Fruit fly (Drosophila melanogaster) whole organism, embryonic: Measurements from ENCODE around the gene heix.
A peak's percentile ranks its signal among the peaks of the same experiment; 100 is the strongest.

Experiments used
- Asciz ChIP-seq: fragments of 200-800 bp; sonication (Bioruptor generic); optimal IDR thresholded peaks from 2 replicates; lab custom pipeline; 2017; ENCODE audit warnings: missing biosample characterization, mild to moderate bottlenecking, missing genetic modification characterization, missing genetic modification reagents
- Awh ChIP-seq: fragments of 200-800 bp; sonication (Bioruptor generic); IDR thresholded peaks from 2 replicates; pipeline ENCODE4, ENCODE4 v1.3.6; 2022; ENCODE audit warnings: missing biosample characterization, missing genetic modification characterization
- CG10209 ChIP-seq: fragments of 200-800 bp; sonication (Bioruptor generic); optimal IDR thresholded peaks from 3 replicates; lab custom pipeline; 2017; ENCODE audit warnings: missing biosample characterization, mild to moderate bottlenecking, missing genetic modification characterization, missing genetic modification reagents
- CG1024 ChIP-seq: fragments of 200-800 bp; sonication (Bioruptor generic); IDR thresholded peaks from 2 replicates; pipeline ENCODE4 v1.3.6; 2022; ENCODE audit warnings: missing biosample characterization, missing genetic modification characterization
- CG10267 ChIP-seq: fragments of 200-800 bp; sonication (Bioruptor generic); optimal IDR thresholded peaks from 2 replicates; lab custom pipeline; 2018; ENCODE audit warnings: missing biosample characterization, mild to moderate bottlenecking, missing genetic modification characterization, moderate library complexity
- CG12219 ChIP-seq: fragments of 200-800 bp; sonication (Bioruptor generic); optimal IDR thresholded peaks from 3 replicates; lab custom pipeline; 2018; ENCODE audit warnings: missing biosample characterization, mild to moderate bottlenecking, missing genetic modification characterization
- CG12659 ChIP-seq: fragments of 200-800 bp; sonication (Bioruptor generic); optimal IDR thresholded peaks from 3 replicates; lab custom pipeline; 2017; ENCODE audit warnings: mild to moderate bottlenecking, missing biosample characterization, missing genetic modification reagents, missing genetic modification characterization
- CG12942 ChIP-seq: fragments of 200-800 bp; sonication (Bioruptor generic); optimal IDR thresholded peaks from 3 replicates; lab custom pipeline; 2016; ENCODE audit warnings: missing biosample characterization, missing genetic modification characterization
- CG14441 ChIP-seq: fragments of 200-800 bp; sonication (Bioruptor generic); IDR thresholded peaks from 2 replicates; pipeline ENCODE4 v1.3.6; 2022; ENCODE audit warnings: missing biosample characterization, missing genetic modification characterization
- CG16815 ChIP-seq: fragments of 200-800 bp; sonication (Bioruptor generic); optimal IDR thresholded peaks from 3 replicates; lab custom pipeline; 2017; ENCODE audit warnings: missing biosample characterization, mild to moderate bottlenecking, missing genetic modification characterization
- CG16863 ChIP-seq: fragments of 200-800 bp; sonication (Bioruptor generic); optimal IDR thresholded peaks from 3 replicates; lab custom pipeline; 2016; ENCODE audit warnings: missing biosample characterization, missing genetic modification characterization
- CG17829 ChIP-seq: fragments of 200-800 bp; optimal IDR thresholded peaks from 2 replicates; lab custom pipeline; 2019; ENCODE audit warnings: missing biosample characterization, mild to moderate bottlenecking, missing genetic modification characterization, moderate library complexity
- CG17912 ChIP-seq: fragments of 200-800 bp; sonication (Bioruptor generic); optimal IDR thresholded peaks from 2 replicates; lab custom pipeline; 2018; ENCODE audit warnings: missing biosample characterization, mild to moderate bottlenecking, missing genetic modification characterization
- CG1792 ChIP-seq: fragments of 200-800 bp; sonication (Bioruptor generic); optimal IDR thresholded peaks from 2 replicates; lab custom pipeline; 2016; ENCODE audit warnings: missing biosample characterization, missing genetic modification characterization
- CG34224 ChIP-seq: fragments of 200-800 bp; sonication (Bioruptor generic); IDR thresholded peaks from 3 replicates; pipeline ENCODE4 v1.3.6; 2022; ENCODE audit warnings: missing biosample characterization, missing genetic modification characterization; ENCODE audit not compliant: partially characterized antibody
- CG4424 ChIP-seq: fragments of 200-800 bp; sonication (Bioruptor generic); optimal IDR thresholded peaks from 3 replicates; lab custom pipeline; 2016; ENCODE audit warnings: missing biosample characterization, missing genetic modification characterization
- CG7271 ChIP-seq: fragments of 200-800 bp; sonication (Bioruptor generic); optimal IDR thresholded peaks from 2 replicates; lab custom pipeline; 2018; ENCODE audit warnings: missing biosample characterization, mild to moderate bottlenecking, missing genetic modification characterization, moderate library complexity
- CG7987 ChIP-seq: fragments of 200-800 bp; sonication (Bioruptor generic); optimal IDR thresholded peaks from 2 replicates; lab custom pipeline; 2018; ENCODE audit warnings: missing biosample characterization, mild to moderate bottlenecking, missing genetic modification characterization, moderate library complexity
- CG8281 ChIP-seq: fragments of 200-800 bp; sonication (Bioruptor generic); optimal IDR thresholded peaks from 2 replicates; lab custom pipeline; 2018; ENCODE audit warnings: missing biosample characterization, mild to moderate bottlenecking, missing genetic modification characterization, moderate library complexity
- CG8359 ChIP-seq: fragments of 200-800 bp; sonication (Bioruptor generic); optimal IDR thresholded peaks from 2 replicates; lab custom pipeline; 2017; ENCODE audit warnings: missing biosample characterization, mild to moderate bottlenecking, missing genetic modification characterization, borderline replicate concordance
- CG8388 ChIP-seq: fragments of 200-800 bp; sonication (Bioruptor generic); optimal IDR thresholded peaks from 2 replicates; lab custom pipeline; 2019; ENCODE audit warnings: missing biosample characterization, mild to moderate bottlenecking, missing genetic modification characterization, moderate library complexity
- CG8924 ChIP-seq: fragments of 200-800 bp; optimal IDR thresholded peaks from 3 replicates; lab custom pipeline; 2019; ENCODE audit warnings: missing biosample characterization, mild to moderate bottlenecking, missing genetic modification characterization, moderate library complexity
- CG8944 ChIP-seq: fragments of 200-800 bp; sonication (Bioruptor generic); optimal IDR thresholded peaks from 3 replicates; lab custom pipeline; 2016; ENCODE audit warnings: missing biosample characterization, missing genetic modification characterization
- CG9817 ChIP-seq: fragments of 200-800 bp; sonication (Bioruptor generic); optimal IDR thresholded peaks from 2 replicates; lab custom pipeline; 2018; ENCODE audit warnings: missing biosample characterization, mild to moderate bottlenecking, missing genetic modification characterization, moderate library complexity
- D ChIP-seq, 2 experiments: fragments of 200-800 bp in 1 of 2; fragments of >200 bp in 1 of 2; sonication (Bioruptor generic) in 1 of 2; optimal IDR thresholded peaks; 2 replicates in 1 of 2; 3 replicates in 1 of 2; lab custom pipeline; 2017; ENCODE audit warnings: mild to moderate bottlenecking in 1 of 2, missing biosample characterization in 1 of 2, missing genetic modification characterization in 1 of 2, missing genetic modification reagents in 1 of 2
- D19B ChIP-seq: fragments of 200-800 bp; sonication (Bioruptor generic); optimal IDR thresholded peaks from 2 replicates; lab custom pipeline; 2017; ENCODE audit warnings: missing biosample characterization, mild to moderate bottlenecking, missing genetic modification characterization
- Dek ChIP-seq: fragments of 200-800 bp; sonication (Bioruptor generic); optimal IDR thresholded peaks from 3 replicates; lab custom pipeline; 2019; ENCODE audit warnings: missing biosample characterization, mild to moderate bottlenecking, missing genetic modification characterization, moderate library complexity
- Doc2 ChIP-seq: fragments of 200-800 bp; sonication (Bioruptor generic); IDR thresholded peaks from 2 replicates; pipeline ENCODE4 v1.3.6; 2022; ENCODE audit warnings: missing biosample characterization, missing genetic modification characterization
- ERR ChIP-seq: fragments of 200-800 bp; sonication (Bioruptor generic); optimal IDR thresholded peaks from 2 replicates; lab custom pipeline; 2016; ENCODE audit warnings: missing biosample characterization, missing genetic modification characterization
- Gug ChIP-seq: fragments of 200-800 bp; sonication (Bioruptor generic); IDR thresholded peaks from 4 replicates; pipeline ENCODE4 v1.3.6; 2022; ENCODE audit warnings: missing biosample characterization, missing genetic modification characterization
- Kr ChIP-seq: fragments of 200-800 bp; sonication (Bioruptor generic); optimal IDR thresholded peaks from 2 replicates; lab custom pipeline; 2017; ENCODE audit warnings: missing biosample characterization, mild to moderate bottlenecking, missing genetic modification characterization
- Lhr ChIP-seq: fragments of 200-800 bp; sonication (Bioruptor generic); optimal IDR thresholded peaks from 3 replicates; lab custom pipeline; 2017; ENCODE audit warnings: mild to moderate bottlenecking, missing biosample characterization, missing genetic modification reagents, missing genetic modification characterization
- ato ChIP-seq: fragments of 200-800 bp; sonication (Bioruptor generic); IDR thresholded peaks from 2 replicates; pipeline ENCODE4 v1.3.6; 2022; ENCODE audit warnings: missing biosample characterization, missing genetic modification characterization; ENCODE audit not compliant: partially characterized antibody
- bigmax ChIP-seq: fragments of 200-800 bp; sonication (Bioruptor generic); optimal IDR thresholded peaks from 2 replicates; lab custom pipeline; 2018; ENCODE audit warnings: missing biosample characterization, mild to moderate bottlenecking, missing genetic modification characterization
- chinmo ChIP-seq: fragments of 200-800 bp; sonication (Bioruptor generic); IDR thresholded peaks from 4 replicates; pipeline ENCODE4 v1.3.6; 2022; ENCODE audit warnings: missing biosample characterization, missing genetic modification characterization; ENCODE audit not compliant: partially characterized antibody
- dimm ChIP-seq: fragments of 200-800 bp; sonication (Bioruptor generic); IDR thresholded peaks from 2 replicates; pipeline ENCODE4 v1.3.6; 2022; ENCODE audit warnings: missing biosample characterization, missing genetic modification characterization
- emc ChIP-seq: fragments of 200-800 bp; sonication (Bioruptor generic); optimal IDR thresholded peaks from 2 replicates; lab custom pipeline; 2016; ENCODE audit warnings: missing biosample characterization, missing genetic modification characterization
- ewg ChIP-seq: fragments of 200-800 bp; sonication (Bioruptor generic); optimal IDR thresholded peaks from 3 replicates; lab custom pipeline; 2017; ENCODE audit warnings: mild to moderate bottlenecking, missing biosample characterization, missing genetic modification reagents, missing genetic modification characterization
- hb ChIP-seq: fragments of 200-800 bp; sonication (Bioruptor generic); IDR thresholded peaks from 3 replicates; pipeline ENCODE4 v1.3.6; 2022; ENCODE audit warnings: missing biosample characterization, missing genetic modification characterization; ENCODE audit not compliant: partially characterized antibody
- hbn ChIP-seq: fragments of 200-800 bp; sonication (Bioruptor generic); IDR thresholded peaks from 2 replicates; pipeline ENCODE4 v1.3.6; 2022; ENCODE audit warnings: missing biosample characterization, missing genetic modification characterization; ENCODE audit not compliant: partially characterized antibody
- her ChIP-seq: fragments of 200-800 bp; sonication (Bioruptor generic); optimal IDR thresholded peaks from 2 replicates; lab custom pipeline; 2016; ENCODE audit warnings: missing biosample characterization, missing genetic modification characterization
- ind ChIP-seq: fragments of 200-800 bp; sonication (Bioruptor generic); optimal IDR thresholded peaks from 3 replicates; lab custom pipeline; 2016; ENCODE audit warnings: missing biosample characterization, missing genetic modification characterization
- schlank ChIP-seq: fragments of 200-800 bp; sonication (Bioruptor generic); optimal IDR thresholded peaks from 2 replicates; lab custom pipeline; 2018; ENCODE audit warnings: missing biosample characterization, mild to moderate bottlenecking, missing genetic modification characterization
- sens ChIP-seq: fragments of 200-800 bp; sonication (Bioruptor generic); peaks from one replicate; lab custom pipeline; 2016; ENCODE audit warnings: missing biosample characterization, missing genetic modification characterization
- sr ChIP-seq: fragments of 200-800 bp; sonication (Bioruptor generic); IDR thresholded peaks from 3 replicates; pipeline ENCODE4 v1.3.6; 2022; ENCODE audit warnings: missing biosample characterization, missing genetic modification characterization
- stc ChIP-seq: fragments of 200-800 bp; sonication (Bioruptor generic); IDR thresholded peaks from 2 replicates; pipeline ENCODE4 v1.3.6; 2022; ENCODE audit warnings: missing biosample characterization, missing genetic modification characterization
- tap ChIP-seq: fragments of 200-800 bp; optimal IDR thresholded peaks from 3 replicates; lab custom pipeline; 2019; ENCODE audit warnings: missing biosample characterization, mild to moderate bottlenecking, missing genetic modification characterization, moderate library complexity

The heix gene

DNA sequence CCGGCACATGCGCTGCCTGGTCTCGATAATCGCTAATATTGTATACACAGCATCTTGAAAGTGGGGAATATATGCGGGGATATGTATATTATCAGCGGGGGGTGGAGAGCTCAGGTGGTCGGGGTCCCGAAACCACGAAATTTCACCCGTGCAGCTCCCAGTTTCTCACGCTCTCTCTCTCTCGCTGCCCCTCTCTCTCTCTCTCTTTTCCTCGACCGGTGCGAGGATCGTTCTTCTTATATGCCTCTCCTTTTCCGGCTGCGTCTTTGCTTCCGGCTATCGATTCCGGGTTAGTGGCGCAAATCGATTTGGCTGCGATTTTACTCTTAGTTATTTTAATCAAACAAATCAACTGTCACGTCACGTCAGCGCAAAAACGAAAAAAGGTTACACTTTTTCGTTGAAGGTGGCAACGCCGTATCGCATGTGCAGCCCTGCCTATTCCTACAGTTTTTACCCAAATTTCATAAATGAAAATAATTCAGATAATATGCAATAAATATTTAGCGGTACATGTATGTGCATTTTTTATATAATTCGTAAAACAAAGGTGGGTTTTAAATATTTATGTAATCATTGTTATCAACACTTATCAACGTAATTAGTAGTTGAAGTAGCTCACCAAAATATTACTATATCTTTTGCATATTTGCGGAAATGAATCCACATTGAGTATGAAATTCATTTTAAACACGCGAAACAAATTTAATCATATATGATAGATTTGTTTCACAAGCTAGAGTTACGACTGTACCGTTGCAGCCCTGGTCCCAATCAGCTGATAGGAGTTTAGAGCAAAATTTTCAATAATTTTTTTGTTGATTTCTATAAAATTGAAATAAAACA, at the start of gene heix, which contains the start of gene CG17328 (continued):
- TF ChIP-seq CG16815: peak; percentile 67
- TF ChIP-seq CG12659 (GFP tag; lab: Kevin White, UChicago): peak; percentile 80
- TF ChIP-seq hb (GFP tag; lab: Robert Waterston, UW): no peak
- TF ChIP-seq CG1024: peak; percentile 64; the same call in 1 of the 2 replicates
- no peak for TF ChIP-seq her
- TF ChIP-seq CG7271: peak; percentile 6
- peak; percentile 25; the same call in 1 of the 2 replicates for TF ChIP-seq hbn
- no peak for TF ChIP-seq tap (tag; lab: Kevin White, UChicago)
- peak; percentile 71 for TF ChIP-seq CG17829 (tag; lab: Kevin White, UChicago)
- TF ChIP-seq CG34224: 0 out of 3 replicates have a peak, but pooled peaks have one; percentile 12
- no peak for TF ChIP-seq dimm (GFP tag; lab: Robert Waterston, UW)
- TF ChIP-seq CG8924: peak; percentile 82
- TF ChIP-seq bigmax (GFP tag; lab: Kevin White, UChicago): no peak
- TF ChIP-seq Lhr (GFP tag; lab: Kevin White, UChicago): no peak
- peak; percentile 43 for TF ChIP-seq CG8388 (GFP tag; lab: Kevin White, UChicago)
- TF ChIP-seq stc (GFP tag; lab: Robert Waterston, UW): peak; percentile 62
- no peak for TF ChIP-seq sr (GFP tag; lab: Robert Waterston, UW)
- TF ChIP-seq ERR: no peak
- peak; percentile 68 for TF ChIP-seq D19B (GFP tag; lab: Kevin White, UChicago)
- TF ChIP-seq Doc2: no peak
- TF ChIP-seq schlank: peak; percentile 57
- 0 out of 2 replicates have a peak, but pooled peaks have one; percentile 12 for TF ChIP-seq Awh (GFP tag; lab: Robert Waterston, UW)
- peak; percentile 94 for TF ChIP-seq sens
- TF ChIP-seq CG7987 (GFP tag; lab: Kevin White, UChicago): no peak
- peak; percentile 39 for TF ChIP-seq CG8281 (tag; lab: Kevin White, UChicago)
- TF ChIP-seq ind (GFP tag; lab: Kevin White, UChicago): peak; percentile 79
- 0 out of 2 replicates have a peak, but pooled peaks have one; percentile 16 for TF ChIP-seq ato (GFP tag; lab: Robert Waterston, UW)
- no peak for TF ChIP-seq CG8359
- TF ChIP-seq ewg (GFP tag; lab: Kevin White, UChicago): peak; percentile 48
- peak; percentile 79 for TF ChIP-seq CG9817
- no peak for TF ChIP-seq Kr (GFP tag; lab: Kevin White, UChicago)
- peak; percentile 76 for TF ChIP-seq Dek
- TF ChIP-seq CG10209 (GFP tag; lab: Kevin White, UChicago): no peak
- TF ChIP-seq CG14441: peak; percentile 79
- TF ChIP-seq Gug (GFP tag; lab: Robert Waterston, UW): peak; percentile 68; the same call in 2 of the 4 replicates
- TF ChIP-seq CG4424 (GFP tag; lab: Kevin White, UChicago): peak; percentile 77
- peak; percentile 73 for TF ChIP-seq CG10267 (tag; lab: Kevin White, UChicago)
- TF ChIP-seq CG1792: peak; percentile 1
- TF ChIP-seq CG17912 (GFP tag; lab: Kevin White, UChicago): peak; percentile 47
- TF ChIP-seq D (optimal IDR thresholded peaks at IDR 0.05; lab: Kevin White, UChicago): no peak
- peak; percentile 50 for TF ChIP-seq D (GFP tag; optimal IDR thresholded peaks at IDR 0.05; lab: Kevin White, UChicago)
- TF ChIP-seq CG12219 (GFP tag; lab: Kevin White, UChicago): peak; percentile 44
- TF ChIP-seq emc: peak; percentile 13
- peak; percentile 57 for TF ChIP-seq CG8944 (GFP tag; lab: Kevin White, UChicago)
- peak; percentile 49 for TF ChIP-seq CG16863 (GFP tag; lab: Kevin White, UChicago)
- no peak for TF ChIP-seq Asciz
- peak; percentile 57 for TF ChIP-seq CG12942 (GFP tag; lab: Kevin White, UChicago)
- no peak for TF ChIP-seq chinmo
